Fruit fly (Drosophila melanogaster) whole organism, embryonic: ENCODE results near the gene CG9682.

ENCODE experiments used
- Aef1 ChIP-seq: fragments of 200-800 bp; sonication (Bioruptor generic); IDR thresholded peaks from 3 replicates; pipeline ENCODE4 v1.3.6; 2022; ENCODE audit warnings: missing biosample characterization, missing genetic modification characterization
- CG10209 ChIP-seq: fragments of 200-800 bp; sonication (Bioruptor generic); optimal IDR thresholded peaks from 3 replicates; lab custom pipeline; 2017; ENCODE audit warnings: missing biosample characterization, mild to moderate bottlenecking, missing genetic modification characterization, missing genetic modification reagents
- CG1024 ChIP-seq: fragments of 200-800 bp; sonication (Bioruptor generic); IDR thresholded peaks from 2 replicates; pipeline ENCODE4 v1.3.6; 2022; ENCODE audit warnings: missing biosample characterization, missing genetic modification characterization
- CG10267 ChIP-seq: fragments of 200-800 bp; sonication (Bioruptor generic); optimal IDR thresholded peaks from 2 replicates; lab custom pipeline; 2018; ENCODE audit warnings: missing biosample characterization, mild to moderate bottlenecking, missing genetic modification characterization, moderate library complexity
- CG10565 ChIP-seq: fragments of 200-800 bp; sonication (Bioruptor generic); optimal IDR thresholded peaks from 3 replicates; lab custom pipeline; 2016; ENCODE audit warnings: missing biosample characterization, mild to moderate bottlenecking, missing genetic modification characterization
- CG11560 ChIP-seq: fragments of 200-800 bp; sonication (Bioruptor generic); IDR thresholded peaks from 3 replicates; pipeline ENCODE4 v1.3.6; 2022; ENCODE audit warnings: missing biosample characterization, missing genetic modification characterization
- CG12744 ChIP-seq: fragments of 200-800 bp; sonication (Bioruptor generic); optimal IDR thresholded peaks from 2 replicates; lab custom pipeline; 2016; ENCODE audit warnings: missing biosample characterization, missing genetic modification characterization
- CG13296 ChIP-seq: fragments of 200-800 bp; sonication (Bioruptor generic); optimal IDR thresholded peaks from 3 replicates; lab custom pipeline; 2018; ENCODE audit warnings: missing biosample characterization, mild to moderate bottlenecking, missing genetic modification characterization
- CG13424 ChIP-seq: fragments of 200-800 bp; sonication (Bioruptor generic); optimal IDR thresholded peaks from 2 replicates; lab custom pipeline; 2019; ENCODE audit warnings: missing biosample characterization, mild to moderate bottlenecking, missing genetic modification characterization, moderate library complexity
- CG15479 ChIP-seq: fragments of 200-800 bp; sonication (Bioruptor generic); optimal IDR thresholded peaks from 3 replicates; lab custom pipeline; 2019; ENCODE audit warnings: missing biosample characterization, mild to moderate bottlenecking, missing genetic modification characterization, moderate library complexity
- CG17802 ChIP-seq: fragments of 200-800 bp; sonication (Bioruptor generic); optimal IDR thresholded peaks from 2 replicates; lab custom pipeline; 2018; ENCODE audit warnings: missing biosample characterization, mild to moderate bottlenecking, missing genetic modification characterization, moderate library complexity
- CG2678 ChIP-seq: fragments of 200-800 bp; sonication (Bioruptor generic); optimal IDR thresholded peaks from 3 replicates; lab custom pipeline; 2019; ENCODE audit warnings: missing biosample characterization, mild to moderate bottlenecking, missing genetic modification characterization, moderate library complexity
- CG30020 ChIP-seq: fragments of 200-800 bp; optimal IDR thresholded peaks from 2 replicates; lab custom pipeline; 2019; ENCODE audit warnings: missing biosample characterization, mild to moderate bottlenecking, missing genetic modification characterization, moderate library complexity
- CG31441 ChIP-seq: fragments of 200-800 bp; sonication (Bioruptor generic); IDR thresholded peaks from 2 replicates; pipeline ENCODE4 v1.3.6; 2022; ENCODE audit warnings: missing biosample characterization, missing genetic modification characterization
- CG32772 ChIP-seq: fragments of 200-800 bp; sonication (Bioruptor generic); IDR thresholded peaks from 2 replicates; pipeline ENCODE4 v1.3.6; 2022; ENCODE audit warnings: missing biosample characterization, missing genetic modification characterization
- CG3281 ChIP-seq: fragments of 200-800 bp; sonication (Bioruptor generic); optimal IDR thresholded peaks from 3 replicates; lab custom pipeline; 2017; ENCODE audit warnings: missing biosample characterization, mild to moderate bottlenecking, missing genetic modification characterization
- CG34376 ChIP-seq: fragments of 200-800 bp; sonication (Bioruptor generic); optimal IDR thresholded peaks from 2 replicates; lab custom pipeline; 2018; ENCODE audit warnings: missing biosample characterization, mild to moderate bottlenecking, missing genetic modification characterization
- CG4820 ChIP-seq: fragments of 200-800 bp; sonication (Bioruptor generic); optimal IDR thresholded peaks from 3 replicates; lab custom pipeline; 2016; ENCODE audit warnings: missing biosample characterization, missing genetic modification characterization
- CG6254 ChIP-seq: fragments of 200-800 bp; sonication (Bioruptor generic); optimal IDR thresholded peaks from 3 replicates; lab custom pipeline; 2017; ENCODE audit warnings: mild to moderate bottlenecking, missing biosample characterization, missing genetic modification reagents, missing genetic modification characterization
- CG8290 ChIP-seq, 3 experiments: fragments of 200-800 bp; sonication (Bioruptor generic); optimal IDR thresholded peaks; 2 replicates each; lab custom pipeline; 2016 to 2019; ENCODE audit warnings: missing biosample characterization in 3 of 3, missing genetic modification characterization in 3 of 3, mild to moderate bottlenecking in 2 of 3, moderate library complexity in 1 of 3
- CG8359 ChIP-seq: fragments of 200-800 bp; sonication (Bioruptor generic); optimal IDR thresholded peaks from 2 replicates; lab custom pipeline; 2017; ENCODE audit warnings: missing biosample characterization, mild to moderate bottlenecking, missing genetic modification characterization, borderline replicate concordance
- Eip74EF ChIP-seq, 2 experiments: fragments of 200-800 bp in 1 of 2; fragments of >200 bp in 1 of 2; sonication (Bioruptor generic) in 1 of 2; optimal IDR thresholded peaks; 2 replicates each; lab custom pipeline; 2017 to 2019; ENCODE audit warnings: missing biosample characterization in 2 of 2, missing genetic modification characterization in 2 of 2, mild to moderate bottlenecking in 1 of 2, moderate library complexity in 1 of 2
- Ets65A ChIP-seq: fragments of 200-800 bp; sonication (Bioruptor generic); peaks from one replicate; lab custom pipeline; 2016; ENCODE audit warnings: missing biosample characterization, missing genetic modification characterization
- Ets97D ChIP-seq: fragments of 200-800 bp; sonication (Bioruptor generic); optimal IDR thresholded peaks from 3 replicates; lab custom pipeline; 2016; ENCODE audit warnings: missing biosample characterization, missing genetic modification characterization
- Fer2 ChIP-seq: fragments of 200-800 bp; sonication (Bioruptor generic); optimal IDR thresholded peaks from 2 replicates; lab custom pipeline; 2018; ENCODE audit warnings: missing biosample characterization, mild to moderate bottlenecking, missing genetic modification characterization, moderate library complexity
- H15 ChIP-seq: fragments of 200-800 bp; sonication (Bioruptor generic); IDR thresholded peaks from 3 replicates; pipeline ENCODE4 v1.3.6; 2022; ENCODE audit warnings: missing biosample characterization, missing genetic modification characterization
- Pdp1 ChIP-seq, 2 experiments: fragments of 200-800 bp; sonication (Bioruptor generic); optimal IDR thresholded peaks; 3 replicates each; lab custom pipeline; 2016; ENCODE audit warnings: missing biosample characterization in 2 of 2, missing genetic modification characterization in 2 of 2, mild to moderate bottlenecking in 1 of 2, moderate library complexity in 1 of 2
- Poxn ChIP-seq: fragments of 200-800 bp; sonication (Bioruptor generic); IDR thresholded peaks from 2 replicates; pipeline ENCODE4 v1.3.6; 2022; ENCODE audit warnings: missing biosample characterization, missing genetic modification characterization
- Sin3A ChIP-seq: fragments of >200 bp; optimal IDR thresholded peaks from 2 replicates; lab custom pipeline; 2018
- Sox100B ChIP-seq: fragments of 200-800 bp; sonication (Bioruptor generic); optimal IDR thresholded peaks from 3 replicates; lab custom pipeline; 2018; ENCODE audit warnings: missing biosample characterization, mild to moderate bottlenecking, missing genetic modification characterization
- az2 ChIP-seq: fragments of 200-800 bp; sonication (Bioruptor generic); optimal IDR thresholded peaks from 3 replicates; lab custom pipeline; 2016; ENCODE audit warnings: missing biosample characterization, missing genetic modification characterization
- chinmo ChIP-seq: fragments of 200-800 bp; sonication (Bioruptor generic); IDR thresholded peaks from 4 replicates; pipeline ENCODE4 v1.3.6; 2022; ENCODE audit warnings: missing biosample characterization, missing genetic modification characterization; ENCODE audit not compliant: partially characterized antibody
- crol ChIP-seq: fragments of 200-800 bp; sonication (Bioruptor generic); IDR thresholded peaks from 2 replicates; pipeline ENCODE4 v1.3.6; 2022; ENCODE audit warnings: missing biosample characterization, missing genetic modification characterization
- dan ChIP-seq: fragments of 200-800 bp; sonication (Bioruptor generic); IDR thresholded peaks from 2 replicates; pipeline ENCODE4 v1.3.6; 2022; ENCODE audit warnings: missing biosample characterization, missing genetic modification characterization
- esg ChIP-seq: fragments of 200-800 bp; sonication (Bioruptor generic); conservative IDR thresholded peaks from 2 replicates; pipeline ENCODE4 v1.3.6; 2022; ENCODE audit warnings: missing biosample characterization, missing genetic modification characterization
- gsb ChIP-seq: fragments of 200-800 bp; sonication (Bioruptor generic); IDR thresholded peaks from 2 replicates; pipeline ENCODE4 v1.3.6; 2022; ENCODE audit warnings: missing biosample characterization, missing genetic modification characterization
- insv ChIP-seq, 2 experiments: fragments of 200-800 bp; sonication (Bioruptor generic); optimal IDR thresholded peaks; 3 replicates each; lab custom pipeline; 2016 to 2018; ENCODE audit warnings: missing biosample characterization in 2 of 2, missing genetic modification characterization in 2 of 2
- lab ChIP-seq: fragments of 200-800 bp; sonication (Bioruptor generic); optimal IDR thresholded peaks from 3 replicates; lab custom pipeline; 2017; ENCODE audit warnings: missing biosample characterization, missing genetic modification characterization, mild to moderate bottlenecking, moderate library complexity, missing genetic modification reagents
- lola ChIP-seq, 3 experiments: fragments of >200 bp in 2 of 3; fragments of 200-800 bp in 1 of 3; sonication (Bioruptor generic) in 1 of 3; optimal IDR thresholded peaks; 2 replicates each; lab custom pipeline; 2017 to 2019; ENCODE audit warnings: missing biosample characterization in 3 of 3, missing genetic modification characterization in 3 of 3, mild to moderate bottlenecking in 1 of 3, moderate library complexity in 1 of 3
- nau ChIP-seq: fragments of 200-800 bp; sonication (Bioruptor generic); optimal IDR thresholded peaks from 3 replicates; lab custom pipeline; 2017; ENCODE audit warnings: missing biosample characterization, mild to moderate bottlenecking, missing genetic modification characterization, missing genetic modification reagents
- pb ChIP-seq: fragments of 200-800 bp; sonication (Bioruptor generic); optimal IDR thresholded peaks from 3 replicates; lab custom pipeline; 2016; ENCODE audit warnings: missing biosample characterization, missing genetic modification characterization
- repo ChIP-seq: fragments of 200-800 bp; sonication (Bioruptor generic); optimal IDR thresholded peaks from 2 replicates; lab custom pipeline; 2016; ENCODE audit warnings: missing biosample characterization, missing genetic modification characterization
- tin ChIP-seq: fragments of 200-800 bp; sonication (Bioruptor generic); optimal IDR thresholded peaks from 3 replicates; lab custom pipeline; 2016; ENCODE audit warnings: missing biosample characterization, missing genetic modification characterization
- tio ChIP-seq: fragments of 200-800 bp; sonication (Bioruptor generic); optimal IDR thresholded peaks from 2 replicates; lab custom pipeline; 2017; ENCODE audit warnings: missing biosample characterization, missing genetic modification characterization, inconsistent platforms
- tll ChIP-seq, 2 experiments: fragments of 200-800 bp in 1 of 2; fragments of >200 bp in 1 of 2; sonication (Bioruptor generic) in 1 of 2; optimal IDR thresholded peaks; 2 replicates each; lab custom pipeline; 2017 to 2019; ENCODE audit warnings: missing biosample characterization in 2 of 2, missing genetic modification characterization in 2 of 2, mild to moderate bottlenecking in 1 of 2, moderate library complexity in 1 of 2
- tna ChIP-seq: fragments of 200-800 bp; sonication (Bioruptor generic); IDR thresholded peaks from 2 replicates; pipeline ENCODE4 v1.3.6; 2022; ENCODE audit warnings: missing biosample characterization, missing genetic modification characterization; ENCODE audit not compliant: partially characterized antibody
- z ChIP-seq: fragments of 200-800 bp; sonication (Bioruptor generic); IDR thresholded peaks from 3 replicates; pipeline ENCODE4 v1.3.6; 2022; ENCODE audit warnings: missing biosample characterization, missing genetic modification characterization

Gene CG9682

dm6 chr3R:30208766-30209484 is 41.8 kb upstream of the CG9682 start, which contains the start of gene RpS7 (continued):
- TF ChIP-seq repo = peak; percentile 6
- peak; percentile 60 for TF ChIP-seq pb (GFP tag; lab: Kevin White, UChicago)
- peak; percentile 27 for TF ChIP-seq Fer2 (tag; lab: Kevin White, UChicago)
- TF ChIP-seq CG2678 = peak; percentile 60
- peak; percentile 60 for TF ChIP-seq CG17802
- TF ChIP-seq dan (GFP tag; lab: Robert Waterston, UW) = no peak
- peak; percentile 49; the same call in 1 of the 3 replicates for TF ChIP-seq CG11560
- TF ChIP-seq CG31441 (GFP tag; lab: Robert Waterston, UW) = peak; percentile 79
- peak in 1 of 3 experiments; percentile 30 for TF ChIP-seq lola (GFP tag; optimal IDR thresholded peaks at IDR 0.05; lab: Kevin White, UChicago)
- TF ChIP-seq Eip74EF (GFP tag; optimal IDR thresholded peaks at IDR 0.05; lab: Kevin White, UChicago) = peak in 1 of 2 experiments; percentile 75
- peak; percentile 92 for TF ChIP-seq CG34376 (GFP tag; lab: Kevin White, UChicago)
- TF ChIP-seq CG13424 = peak; percentile 20
- peak in 1 of 2 experiments; percentile 50 for TF ChIP-seq insv (GFP tag; optimal IDR thresholded peaks at IDR 0.05; lab: Kevin White, UChicago)
- no peak for TF ChIP-seq CG12744
- TF ChIP-seq CG8359 (GFP tag; lab: Kevin White, UChicago) = peak; percentile 60
- TF ChIP-seq Sox100B (GFP tag; lab: Kevin White, UChicago) = peak; percentile 87
- peak; percentile 93 for TF ChIP-seq tna (GFP tag; lab: Robert Waterston, UW)
- TF ChIP-seq tin = peak; percentile 15
- TF ChIP-seq az2 = peak; percentile 26
- TF ChIP-seq Pdp1 (GFP tag; optimal IDR thresholded peaks at IDR 0.05; lab: Kevin White, UChicago) = peak; percentile 5 to 72
- no peak for TF ChIP-seq CG4820 (GFP tag; lab: Kevin White, UChicago)
- peak; percentile 27 for TF ChIP-seq CG8290 (GFP tag; optimal IDR thresholded peaks at IDR 0.05; lab: Kevin White, UChicago)
- TF ChIP-seq CG8290 (tag; optimal IDR thresholded peaks at IDR 0.05; lab: Kevin White, UChicago) = peak; percentile 8 to 79
- peak; percentile 21; the same call in 1 of the 2 replicates for TF ChIP-seq Poxn
- TF ChIP-seq CG15479 (GFP tag; lab: Kevin White, UChicago) = no peak
- peak; percentile 93 for TF ChIP-seq Ets65A
- TF ChIP-seq z = peak; percentile 63; the same call in 2 of the 3 replicates
- TF ChIP-seq tio (GFP tag; lab: Kevin White, UChicago) = peak; percentile 58
- peak; percentile 89 for TF ChIP-seq CG13296 (GFP tag; lab: Kevin White, UChicago)
- TF ChIP-seq H15 (GFP tag; lab: Robert Waterston, UW) = peak; percentile 44; the same call in 1 of the 3 replicates
- no peak for TF ChIP-seq CG10565 (GFP tag; lab: Kevin White, UChicago)
- peak; percentile 67 for TF ChIP-seq CG1024 (GFP tag; lab: Robert Waterston, UW)
- TF ChIP-seq gsb = peak; percentile 71
- peak; percentile 64 for TF ChIP-seq CG10209 (GFP tag; lab: Kevin White, UChicago)
- TF ChIP-seq chinmo = peak; percentile 93; the same call in 2 of the 4 replicates
- TF ChIP-seq Sin3A = peak; percentile 73
- peak; percentile 42 for TF ChIP-seq CG6254 (GFP tag; lab: Kevin White, UChicago)
- TF ChIP-seq nau (GFP tag; lab: Kevin White, UChicago) = peak; percentile 81
- TF ChIP-seq CG3281 (GFP tag; lab: Kevin White, UChicago) = peak; percentile 83
- TF ChIP-seq crol = 0 out of 2 replicates have a peak, but pooled peaks have one; percentile 24
- TF ChIP-seq Aef1 (GFP tag; lab: Robert Waterston, UW) = peak; percentile 48; the same call in 2 of the 3 replicates
- 0 out of 2 replicates have a peak, but pooled peaks have one; percentile 8 for TF ChIP-seq esg (GFP tag; lab: Robert Waterston, UW)
- TF ChIP-seq CG32772 (GFP tag; lab: Robert Waterston, UW) = peak; percentile 61
- TF ChIP-seq CG30020 = peak; percentile 47
- TF ChIP-seq tll (GFP tag; optimal IDR thresholded peaks at IDR 0.05; lab: Kevin White, UChicago) = no peak
- TF ChIP-seq CG10267 (tag; lab: Kevin White, UChicago) = peak; percentile 64
- TF ChIP-seq lab (GFP tag; lab: Kevin White, UChicago) = peak; percentile 89
- TF ChIP-seq Ets97D (GFP tag; lab: Kevin White, UChicago) = peak; percentile 98
